Worm (Caenorhabditis elegans): ENCODE results near the gene C43F9.7.

C43F9.7 gene

ce11 chrIV:10630953-10631554 is 37.6 kb upstream of the C43F9.7 start, which contains the start of gene F56C4.4 (continued):
- TF ChIP-seq hlh-30 (tag; optimal IDR thresholded peaks at IDR 0.05; ENCODE audit: insufficient read depth) = no peak
- TF ChIP-seq php-3 (GFP tag; IDR thresholded peaks at IDR 0.05) = peak; percentile 95
- TF ChIP-seq T20F7.1 (GFP tag; optimal IDR thresholded peaks at IDR 0.05) = peak; percentile 53
- peak; percentile 76 for TF ChIP-seq ceh-20 (GFP tag; IDR thresholded peaks at IDR 0.05)
- peak; percentile 30 for TF ChIP-seq nhr-77 (tag; optimal IDR thresholded peaks at IDR 0.05)
- no peak for TF ChIP-seq mes-2 (tag; optimal IDR thresholded peaks at IDR 0.05; ENCODE audit: poor library complexity, severe bottlenecking)
- no peak for TF ChIP-seq Y5F2A.4 (GFP tag; optimal IDR thresholded peaks at IDR 0.05)
- no peak for TF ChIP-seq ctbp-1 (GFP tag; IDR thresholded peaks at IDR 0.05)
- TF ChIP-seq dmd-6 (GFP tag; IDR thresholded peaks at IDR 0.05) = peak; percentile 80
- no peak for TF ChIP-seq hmg-1.1 (GFP tag; IDR thresholded peaks at IDR 0.05)
- no peak for TF ChIP-seq lin-15B (tag; optimal IDR thresholded peaks at IDR 0.05)
- no peak for TF ChIP-seq saeg-2 (GFP tag; IDR thresholded peaks at IDR 0.05)
- no peak for TF ChIP-seq egl-43 (GFP tag; IDR thresholded peaks at IDR 0.05)
- no peak for TF ChIP-seq madf-9 (GFP tag; conservative IDR thresholded peaks at IDR 0.05)
- TF ChIP-seq hlh-11 (tag; optimal IDR thresholded peaks at IDR 0.05) = peak; percentile 69
- no peak for TF ChIP-seq tag-97 (GFP tag; IDR thresholded peaks at IDR 0.05)
- no peak for TF ChIP-seq tra-1 (GFP tag; IDR thresholded peaks at IDR 0.05)
- no peak for TF ChIP-seq ceh-28 (tag; optimal IDR thresholded peaks at IDR 0.05)
- no peak for TF ChIP-seq ama-1 (optimal IDR thresholded peaks at IDR 0.05)
- TF ChIP-seq lin-39 (tag; optimal IDR thresholded peaks at IDR 0.05) = no peak
- no peak for TF ChIP-seq F37D6.2 (tag; optimal IDR thresholded peaks at IDR 0.05)
- TF ChIP-seq rbr-2 (tag; optimal IDR thresholded peaks at IDR 0.05) = no peak
- TF ChIP-seq ztf-11 (tag; optimal IDR thresholded peaks at IDR 0.05) = no peak
- TF ChIP-seq nhr-28 (tag; optimal IDR thresholded peaks at IDR 0.05) = peak; percentile 54
- peak; percentile 32 for TF ChIP-seq cey-2 (tag; optimal IDR thresholded peaks at IDR 0.05; ENCODE audit: borderline replicate concordance, insufficient read depth)
- no peak for TF ChIP-seq F10B5.3 (tag; optimal IDR thresholded peaks at IDR 0.05)
- no peak for TF ChIP-seq nhr-42 (GFP tag; IDR thresholded peaks at IDR 0.05)

- TF ChIP-seq daf-12 (tag; optimal IDR thresholded peaks at IDR 0.05) (no peak), nhr-48 (tag; optimal IDR thresholded peaks at IDR 0.05) (no peak), dmd-8 (GFP tag; IDR thresholded peaks at IDR 0.05) (no peak), lin-1 (GFP tag; IDR thresholded peaks at IDR 0.05) (no peak), pqm-1 (tag; optimal IDR thresholded peaks at IDR 0.05) (peak; percentile 79), dve-1 (tag; optimal IDR thresholded peaks at IDR 0.05; ENCODE audit: insufficient read depth) (peak; percentile 20), php-3 (GFP tag; IDR thresholded peaks at IDR 0.05) (peak; percentile 98), lin-38 (GFP tag; IDR thresholded peaks at IDR 0.05) (no peak), ces-1 (GFP tag; optimal IDR thresholded peaks at IDR 0.05) (no peak), nhr-28 (tag; optimal IDR thresholded peaks at IDR 0.05) (peak; percentile 36), hlh-11 (tag; optimal IDR thresholded peaks at IDR 0.05) (peak; percentile 42), dmd-6 (GFP tag; IDR thresholded peaks at IDR 0.05) (peak; percentile 38; the same call in 1 of the 2 replicates), T20F7.1 (GFP tag; optimal IDR thresholded peaks at IDR 0.05) (no peak), ceh-20 (GFP tag; IDR thresholded peaks at IDR 0.05) (peak; percentile 84), daf-16 (GFP tag; optimal IDR thresholded peaks at IDR 0.05) (no peak), daf-16 (tag; optimal IDR thresholded peaks at IDR 0.05) (peak; percentile 46), ztf-11 (tag; optimal IDR thresholded peaks at IDR 0.05) (no peak), zfp-2 (tag; optimal IDR thresholded peaks at IDR 0.05) (no peak), nhr-111 (GFP tag; optimal IDR thresholded peaks at IDR 0.05) (no peak)
Observed at ce11 chrIV:10628724-10629123, 35.3 kb upstream of the C43F9.7 start, which contains the start of gene R09H10.5. Gene R09H10.5, minus strand, starts transcription at chrIV:10628829.
